Worm (Caenorhabditis elegans) whole organism, L2 larva: ENCODE data around the gene rgs-4.

ENCODE experiments used
- ceh-82 ChIP-seq: fragments of 150-350 bp; optimal IDR thresholded peaks from 2 replicates; lab custom pipeline; 2014; ENCODE audit warnings: missing biosample characterization, missing genetic modification characterization
- unc-39 ChIP-seq: fragments of 150-350 bp; optimal IDR thresholded peaks from 2 replicates; lab custom pipeline; 2014; ENCODE audit warnings: missing biosample characterization, missing genetic modification characterization
- ztf-11 ChIP-seq: sonication (generic microtip); optimal IDR thresholded peaks from 2 replicates; lab custom pipeline; 2017; ENCODE audit warnings: missing biosample characterization, missing genetic modification characterization

- no peak for TF ChIP-seq ztf-11
- no peak for TF ChIP-seq unc-39 (tag; lab: Kevin White, UChicago)
- TF ChIP-seq ceh-82 (tag; lab: Kevin White, UChicago): no peak
These were observed 14.3 kb downstream of the rgs-4 start for ce11 chrII:12668874-12669273.
